Worm (Caenorhabditis elegans) whole organism, L1 larva: ENCODE results near the gene ugt-13.

Source experiments
- C34B4.2 ChIP-seq: sonication (generic microtip); optimal IDR thresholded peaks from 2 replicates; lab custom pipeline; 2017; ENCODE audit warnings: mild to moderate bottlenecking, missing genetic modification characterization, missing compliant biosample characterization
- F16B12.6 ChIP-seq: fragments of 150-350 bp; optimal IDR thresholded peaks from 2 replicates; lab custom pipeline; 2014; ENCODE audit warnings: missing biosample characterization, missing genetic modification characterization
- Y116A8C.19 ChIP-seq: sonication (generic microtip); optimal IDR thresholded peaks from 2 replicates; lab custom pipeline; 2016; ENCODE audit warnings: missing compliant biosample characterization, missing genetic modification characterization, borderline replicate concordance
- aha-1 ChIP-seq: fragments of 150-350 bp; optimal IDR thresholded peaks from 2 replicates; lab custom pipeline; 2014; ENCODE audit warnings: missing biosample characterization, missing genetic modification characterization
- aly-2 ChIP-seq: fragments of 150-350 bp; optimal IDR thresholded peaks from 2 replicates; lab custom pipeline; 2014; ENCODE audit warnings: missing biosample characterization, missing genetic modification characterization
- blmp-1 ChIP-seq: fragments of 150-350 bp; optimal IDR thresholded peaks from 2 replicates; lab custom pipeline; 2014; ENCODE audit warnings: missing biosample characterization, missing genetic modification characterization
- ceh-8 ChIP-seq: fragments of 200-800 bp; sonication (Bioruptor generic); optimal IDR thresholded peaks from 2 replicates; lab custom pipeline; 2018; ENCODE audit warnings: mild to moderate bottlenecking, missing genetic modification characterization, moderate library complexity, missing compliant biosample characterization
- ceh-82 ChIP-seq, 3 experiments: fragments of 150-350 bp in 1 of 3; sonication (generic microtip) in 2 of 3; optimal IDR thresholded peaks; 2 replicates each; lab custom pipeline; 2014 to 2017; ENCODE audit warnings: missing biosample characterization in 3 of 3, missing genetic modification characterization in 3 of 3
- ces-1 ChIP-seq: fragments of 150-350 bp; optimal IDR thresholded peaks from 2 replicates; lab custom pipeline; 2014; ENCODE audit warnings: missing biosample characterization, missing genetic modification reagents, missing genetic modification characterization
- dsc-1 ChIP-seq: sonication (generic microtip); optimal IDR thresholded peaks from 2 replicates; lab custom pipeline; 2016; ENCODE audit warnings: mild to moderate bottlenecking, missing genetic modification characterization, missing compliant biosample characterization
- egl-27 ChIP-seq, 2 experiments: fragments of 150-350 bp in 1 of 2; sonication (generic microtip); optimal IDR thresholded peaks; 3 replicates each; lab custom pipeline; 2017 to 2018; ENCODE audit warnings: missing biosample characterization in 2 of 2, missing genetic modification characterization in 2 of 2, missing genetic modification reagents in 2 of 2
- elt-3 ChIP-seq, 6 experiments: fragments of 150-350 bp in 1 of 6; sonication (generic microtip); optimal IDR thresholded peaks; 2 replicates each; lab custom pipeline; 2017 to 2018; ENCODE audit warnings: missing biosample characterization in 6 of 6, missing genetic modification characterization in 6 of 6, inconsistent platforms in 1 of 6
- fkh-4 ChIP-seq: sonication (generic microtip); optimal IDR thresholded peaks from 2 replicates; lab custom pipeline; 2016; ENCODE audit warnings: missing compliant biosample characterization, missing genetic modification characterization, borderline replicate concordance
- fkh-8 ChIP-seq: sonication (generic microtip); optimal IDR thresholded peaks from 2 replicates; lab custom pipeline; 2016; ENCODE audit warnings: mild to moderate bottlenecking, missing genetic modification characterization, missing compliant biosample characterization
- fos-1 ChIP-seq: fragments of 150-350 bp; optimal IDR thresholded peaks from 2 replicates; lab custom pipeline; 2014; ENCODE audit warnings: missing biosample characterization, missing genetic modification characterization
- grh-1 ChIP-seq: fragments of 200-800 bp; sonication (Bioruptor generic); IDR thresholded peaks from 2 replicates; pipeline ENCODE4 v1.3.6; 2022; ENCODE audit warnings: missing genetic modification reagents, missing genetic modification characterization, missing compliant biosample characterization
- hpl-2 ChIP-seq: fragments of 150-350 bp; optimal IDR thresholded peaks from 2 replicates; lab custom pipeline; 2014; ENCODE audit warnings: missing biosample characterization, missing genetic modification reagents, missing genetic modification characterization
- isw-1 ChIP-seq: fragments of 200-800 bp; sonication (Bioruptor generic); IDR thresholded peaks from 2 replicates; pipeline ENCODE4 v1.3.6; 2022; ENCODE audit warnings: missing genetic modification characterization, missing compliant biosample characterization
- jun-1 ChIP-seq: fragments of 150-350 bp; optimal IDR thresholded peaks from 2 replicates; lab custom pipeline; 2014; ENCODE audit warnings: missing biosample characterization, missing genetic modification reagents, missing genetic modification characterization
- lin-13 ChIP-seq: fragments of 150-350 bp; optimal IDR thresholded peaks from 2 replicates; lab custom pipeline; 2014; ENCODE audit warnings: missing biosample characterization, missing genetic modification reagents, missing genetic modification characterization
- lin-35 ChIP-seq, 2 experiments: fragments of 150-350 bp; optimal IDR thresholded peaks; 2 replicates each; lab custom pipeline; 2014; ENCODE audit warnings: missing biosample characterization in 2 of 2, missing genetic modification characterization in 2 of 2, missing genetic modification reagents in 2 of 2
- mab-9 ChIP-seq: fragments of 200-800 bp; sonication (Bioruptor generic); IDR thresholded peaks from 2 replicates; pipeline ENCODE4 v1.3.6; 2022; ENCODE audit warnings: missing genetic modification reagents, missing genetic modification characterization, missing compliant biosample characterization
- mef-2 ChIP-seq: fragments of 150-350 bp; optimal IDR thresholded peaks from 2 replicates; lab custom pipeline; 2014; ENCODE audit warnings: missing biosample characterization, missing genetic modification characterization
- mep-1 ChIP-seq: fragments of 150-350 bp; optimal IDR thresholded peaks from 2 replicates; lab custom pipeline; 2014; ENCODE audit warnings: missing biosample characterization, missing genetic modification characterization
- nhr-19 ChIP-seq: fragments of 200-800 bp; sonication (Bioruptor generic); conservative IDR thresholded peaks from 2 replicates; pipeline ENCODE4 v1.3.6; 2022; ENCODE audit warnings: missing genetic modification characterization, missing compliant biosample characterization
- nhr-20 ChIP-seq: sonication (generic microtip); optimal IDR thresholded peaks from 2 replicates; lab custom pipeline; 2016; ENCODE audit warnings: mild to moderate bottlenecking, missing genetic modification characterization, missing compliant biosample characterization
- nhr-237 ChIP-seq: fragments of 150-350 bp; optimal IDR thresholded peaks from 2 replicates; lab custom pipeline; 2014; ENCODE audit warnings: missing biosample characterization, missing genetic modification characterization
- nhr-71 ChIP-seq: sonication (generic microtip); optimal IDR thresholded peaks from 2 replicates; lab custom pipeline; 2016; ENCODE audit warnings: mild to moderate bottlenecking, missing genetic modification characterization, moderate library complexity, missing compliant biosample characterization
- nhr-77 ChIP-seq: fragments of 150-350 bp; optimal IDR thresholded peaks from 2 replicates; lab custom pipeline; 2014; ENCODE audit warnings: missing biosample characterization, missing genetic modification characterization
- nhr-85 ChIP-seq: sonication (generic microtip); peaks from one replicate; lab custom pipeline; 2016; ENCODE audit warnings: missing genetic modification characterization, inconsistent platforms, missing compliant biosample characterization
- skn-1 ChIP-seq: fragments of 150-350 bp; optimal IDR thresholded peaks from 2 replicates; lab custom pipeline; 2014; ENCODE audit warnings: missing biosample characterization, missing genetic modification characterization
- sox-4 ChIP-seq: sonication (generic microtip); optimal IDR thresholded peaks from 2 replicates; lab custom pipeline; 2016; ENCODE audit warnings: missing genetic modification characterization, missing compliant biosample characterization
- sup-37 ChIP-seq: fragments of 200-800 bp; sonication (Bioruptor generic); optimal IDR thresholded peaks from 2 replicates; lab custom pipeline; 2018; ENCODE audit warnings: mild to moderate bottlenecking, missing genetic modification characterization, missing compliant biosample characterization
- tbx-2 ChIP-seq: sonication (generic microtip); optimal IDR thresholded peaks from 2 replicates; lab custom pipeline; 2016; ENCODE audit warnings: missing genetic modification characterization, missing compliant biosample characterization
- unc-30 ChIP-seq: sonication (generic microtip); optimal IDR thresholded peaks from 2 replicates; lab custom pipeline; 2017; ENCODE audit warnings: missing biosample characterization, missing genetic modification characterization
- unc-62 ChIP-seq: fragments of 150-350 bp; optimal IDR thresholded peaks from 2 replicates; lab custom pipeline; 2014; ENCODE audit warnings: missing biosample characterization, missing genetic modification reagents, missing genetic modification characterization
- xbp-1 ChIP-seq: sonication (generic microtip); optimal IDR thresholded peaks from 2 replicates; lab custom pipeline; 2016; ENCODE audit warnings: missing genetic modification characterization, missing compliant biosample characterization
- zag-1 ChIP-seq: fragments of 150-350 bp; optimal IDR thresholded peaks from 2 replicates; lab custom pipeline; 2014; ENCODE audit warnings: missing biosample characterization, missing genetic modification characterization
- ztf-4 ChIP-seq: fragments of 150-350 bp; optimal IDR thresholded peaks from 2 replicates; lab custom pipeline; 2014; ENCODE audit warnings: missing biosample characterization, missing genetic modification characterization

The ugt-13 gene

ce11 chrV:4922024-4922423, 13.3 kb downstream of the ugt-13 start, which contains the start of gene srh-22:
Gene srh-22 (plus strand): TSS chrV:4922324.
- TF ChIP-seq unc-30 (tag; lab: Kevin White, UChicago) (no peak), F16B12.6 (tag; lab: Kevin White, UChicago) (no peak), Y116A8C.19 (tag; lab: Kevin White, UChicago) (no peak), nhr-20 (tag; lab: Kevin White, UChicago) (no peak), egl-27 (tag; optimal IDR thresholded peaks at IDR 0.05; lab: Kevin White, UChicago) (no peak), ztf-4 (tag; lab: Kevin White, UChicago) (no peak), grh-1 (GFP tag; lab: Robert Waterston, UW) (no peak), unc-62 (GFP tag; lab: Kevin White, UChicago) (no peak), nhr-19 (GFP tag; lab: Robert Waterston, UW) (no peak), fos-1 (tag; lab: Kevin White, UChicago) (no peak), ceh-8 (GFP tag; lab: Kevin White, UChicago) (no peak), lin-35 (GFP tag; optimal IDR thresholded peaks at IDR 0.05; lab: Kevin White, UChicago) (no peak), elt-3 (tag; optimal IDR thresholded peaks at IDR 0.05; lab: Kevin White, UChicago) (no peak), jun-1 (tag; lab: Kevin White, UChicago) (no peak), dsc-1 (no peak)

- TF ChIP-seq isw-1 (GFP tag; lab: Robert Waterston, UW) (no peak), sox-4 (tag; lab: Kevin White, UChicago) (no peak), aha-1 (no peak), aly-2 (tag; lab: Kevin White, UChicago) (no peak), nhr-237 (tag; lab: Kevin White, UChicago) (no peak), zag-1 (no peak), xbp-1 (tag; lab: Kevin White, UChicago) (no peak), tbx-2 (tag; lab: Kevin White, UChicago) (no peak), C34B4.2 (tag; lab: Kevin White, UChicago) (no peak)
Observed at ce11 chrV:4924618-4925017, 15.9 kb downstream of the ugt-13 start, which contains the start of gene srh-20. Gene srh-20 (plus strand): TSS chrV:4924918.

- TF ChIP-seq hpl-2 (GFP tag; lab: Kevin White, UChicago): no peak
- peak; percentile 8 for TF ChIP-seq fkh-8 (tag; lab: Kevin White, UChicago)
- TF ChIP-seq skn-1 (tag; lab: Kevin White, UChicago): no peak
- TF ChIP-seq blmp-1 (tag; lab: Kevin White, UChicago): no peak
- TF ChIP-seq, all 84 proteins: peak for 1
Observed at ce11 chrV:4926371-4926770, 17.7 kb downstream of the ugt-13 start, which contains the start of gene srh-21. Gene srh-21 (plus strand): TSS chrV:4926671.

- TF ChIP-seq isw-1 (GFP tag; lab: Robert Waterston, UW) (no peak), ces-1 (GFP tag; lab: Kevin White, UChicago) (no peak), ceh-82 (tag; optimal IDR thresholded peaks at IDR 0.05; lab: Kevin White, UChicago) (no peak), nhr-77 (tag; lab: Kevin White, UChicago) (no peak), xbp-1 (tag; lab: Kevin White, UChicago) (no peak), nhr-71 (tag; lab: Kevin White, UChicago) (no peak), lin-13 (GFP tag; lab: Kevin White, UChicago) (no peak), nhr-85 (no peak)
Observed at ce11 chrV:4929842-4930241, 21.2 kb downstream of the ugt-13 start, which contains the start of gene str-205. Gene str-205 (minus strand): TSS chrV:4929942.

- TF ChIP-seq mab-9 (GFP tag; lab: Robert Waterston, UW): no peak
- no peak for TF ChIP-seq fkh-4
- no peak for TF ChIP-seq sup-37 (GFP tag; lab: Kevin White, UChicago)
- TF ChIP-seq mef-2 (tag; lab: Kevin White, UChicago): no peak
- no peak for TF ChIP-seq mep-1 (tag; lab: Kevin White, UChicago)
Observed at ce11 chrV:4932814-4933213, 24.1 kb downstream of the ugt-13 start, which contains the start of gene C02E7.10. Gene C02E7.10 (minus strand): TSS chrV:4933045.
